Worm (Caenorhabditis elegans) whole organism, L4 larva: ENCODE measurements around the gene sru-2.

Experiments used
- lin-13 ChIP-seq: fragments of 150-350 bp; optimal IDR thresholded peaks from 2 replicates; lab custom pipeline; 2014; ENCODE audit warnings: missing biosample characterization, missing genetic modification reagents, missing genetic modification characterization
- zag-1 ChIP-seq: fragments of 150-350 bp; optimal IDR thresholded peaks from 2 replicates; lab custom pipeline; 2014; ENCODE audit warnings: missing biosample characterization, missing genetic modification characterization
- ztf-11 ChIP-seq: fragments of 150-350 bp; optimal IDR thresholded peaks from 2 replicates; lab custom pipeline; 2014; ENCODE audit warnings: missing biosample characterization, missing genetic modification characterization

ce11 chrIV:9520629-9521028 is 34.6 kb downstream of the sru-2 start:
- no peak for TF ChIP-seq lin-13 (GFP tag; lab: Kevin White, UChicago)
- TF ChIP-seq ztf-11 (tag; lab: Kevin White, UChicago) = no peak
- TF ChIP-seq zag-1 (tag; lab: Kevin White, UChicago) = no peak
